Fruit fly (Drosophila melanogaster): Measurements from ENCODE around the gene grnd.

The grnd gene

dm6 chr2L:18442903-18443608 is 42.2 kb upstream of the grnd start, which contains the start of gene RpS26:
TSS of gene RpS26 (minus strand) at chr2L:18443277.
- TF ChIP-seq CG6808 (GFP tag; optimal IDR thresholded peaks at IDR 0.05) (no peak), CG6163 (GFP tag; IDR thresholded peaks at IDR 0.05) (peak; percentile 61; the same call in 2 of the 3 replicates), vri (GFP tag; optimal IDR thresholded peaks at IDR 0.05) (no peak), eg (GFP tag; IDR thresholded peaks at IDR 0.05) (0 out of 3 replicates have a peak, but pooled peaks have one; percentile 30), fd59A (GFP tag; optimal IDR thresholded peaks at IDR 0.05) (no peak), cyc (GFP tag; optimal IDR thresholded peaks at IDR 0.05) (peak; percentile 62), CG4318 (GFP tag; optimal IDR thresholded peaks at IDR 0.05) (no peak), Sox14 (GFP tag; optimal IDR thresholded peaks at IDR 0.05) (peak; percentile 58), CG34406 (GFP tag; optimal IDR thresholded peaks at IDR 0.05) (peak; percentile 25), CG6854 (GFP tag; optimal IDR thresholded peaks at IDR 0.05) (peak; percentile 48), CG3032 (tag; optimal IDR thresholded peaks at IDR 0.05) (peak; percentile 28), fd85E (GFP tag; optimal IDR thresholded peaks at IDR 0.05) (no peak), topi (GFP tag; optimal IDR thresholded peaks at IDR 0.05) (no peak), Gug (GFP tag; IDR thresholded peaks at IDR 0.05) (no peak), Smox (GFP tag; optimal IDR thresholded peaks at IDR 0.05) (no peak), dac (GFP tag; optimal IDR thresholded peaks at IDR 0.05) (no peak), Eip75B (GFP tag; optimal IDR thresholded peaks at IDR 0.05) (no peak), CG10631 (GFP tag; optimal IDR thresholded peaks at IDR 0.05) (no peak), Eip78C (GFP tag) (peak; percentile 82), CG31627 (GFP tag; optimal IDR thresholded peaks at IDR 0.05) (peak; percentile 31), esn (GFP tag; optimal IDR thresholded peaks at IDR 0.05) (peak; percentile 54), pdm3 (GFP tag; optimal IDR thresholded peaks at IDR 0.05) (no peak), Sox15 (GFP tag; optimal IDR thresholded peaks at IDR 0.05) (peak; percentile 21), Sox102F (GFP tag; optimal IDR thresholded peaks at IDR 0.05) (no peak), Ets96B (tag; optimal IDR thresholded peaks at IDR 0.05) (peak; percentile 24), CG9139 (GFP tag; optimal IDR thresholded peaks at IDR 0.05) (no peak), CG6276 (GFP tag; optimal IDR thresholded peaks at IDR 0.05) (no peak), lz (GFP tag; optimal IDR thresholded peaks at IDR 0.05) (peak; percentile 57), Hr39 (GFP tag; optimal IDR thresholded peaks at IDR 0.05) (no peak), CG1621 (tag; optimal IDR thresholded peaks at IDR 0.05) (peak; percentile 3), CG7368 (GFP tag; optimal IDR thresholded peaks at IDR 0.05) (no peak), Ets21C (GFP tag; optimal IDR thresholded peaks at IDR 0.05) (no peak), CG6792 (GFP tag; optimal IDR thresholded peaks at IDR 0.05) (peak; percentile 0), acj6 (GFP tag; optimal IDR thresholded peaks at IDR 0.05) (peak; percentile 13), ss (GFP tag; optimal IDR thresholded peaks at IDR 0.05) (no peak), CG10669 (GFP tag; optimal IDR thresholded peaks at IDR 0.05) (no peak), net (GFP tag; optimal IDR thresholded peaks at IDR 0.05) (no peak), Eip93F (GFP tag; optimal IDR thresholded peaks at IDR 0.05) (no peak)

dm6 chr2L:18448639-18449430 is 36.4 kb upstream of the grnd start, which contains the start of gene ncm:
TSS of gene ncm (minus strand) at chr2L:18448957.
- peak; percentile 15 for TF ChIP-seq esn (GFP tag; optimal IDR thresholded peaks at IDR 0.05)
- no peak for TF ChIP-seq fd85E (GFP tag; optimal IDR thresholded peaks at IDR 0.05)
- no peak for TF ChIP-seq achi (GFP tag; optimal IDR thresholded peaks at IDR 0.05)
- no peak for TF ChIP-seq CG6854 (GFP tag; optimal IDR thresholded peaks at IDR 0.05)
- no peak for TF ChIP-seq OdsH (GFP tag; optimal IDR thresholded peaks at IDR 0.05)

Data from whole organism, prepupa.